Worm (Caenorhabditis elegans) whole organism, L4/young adult: ENCODE measurements around the gene ttr-7.

Source experiments
- W03F9.2 ChIP-seq: fragments of 150-350 bp; optimal IDR thresholded peaks from 2 replicates; lab custom pipeline; 2014; ENCODE audit warnings: missing biosample characterization, missing genetic modification characterization
- dao-5 ChIP-seq: sonication (generic microtip); optimal IDR thresholded peaks from 2 replicates; lab custom pipeline; 2016; ENCODE audit warnings: missing genotype, missing genetic modification characterization, moderate library complexity, missing compliant biosample characterization
- him-1 ChIP-seq: sonication (generic microtip); optimal IDR thresholded peaks from 2 replicates; lab custom pipeline; 2016; ENCODE audit warnings: missing genotype, missing genetic modification reagents, missing genetic modification characterization, missing compliant biosample characterization

- no peak for TF ChIP-seq dao-5 (tag; lab: Kevin White, UChicago)
- TF ChIP-seq him-1: peak; percentile 15
- TF ChIP-seq W03F9.2 (tag; lab: Kevin White, UChicago): peak; percentile 59
Measured at ce11 chrIII:623754-624153, 17.9 kb downstream of the ttr-7 start.
